Fruit fly (Drosophila melanogaster) whole organism, embryonic: Measurements from ENCODE around the gene CG7342.

Experiments used
- Atf6 ChIP-seq: fragments of 200-800 bp; sonication (Bioruptor generic); IDR thresholded peaks from 2 replicates; pipeline ENCODE4 v1.3.6; 2022; ENCODE audit warnings: missing biosample characterization, missing genetic modification characterization
- Blimp-1 ChIP-seq: fragments of 200-800 bp; sonication (Bioruptor generic); optimal IDR thresholded peaks from 3 replicates; lab custom pipeline; 2018; ENCODE audit warnings: missing biosample characterization, missing genetic modification characterization, mild to moderate bottlenecking, moderate library complexity, missing genetic modification reagents
- CG1647 ChIP-seq: fragments of 200-800 bp; sonication (Bioruptor generic); optimal IDR thresholded peaks from 3 replicates; lab custom pipeline; 2016; ENCODE audit warnings: missing biosample characterization, missing genetic modification characterization
- CG4730 ChIP-seq: fragments of 200-800 bp; sonication (Bioruptor generic); IDR thresholded peaks from 2 replicates; pipeline ENCODE4 v1.3.6; 2022; ENCODE audit warnings: missing biosample characterization, missing genetic modification characterization
- CG6791 ChIP-seq: fragments of 200-800 bp; sonication (Bioruptor generic); IDR thresholded peaks from 3 replicates; pipeline ENCODE4 v1.3.6; 2022; ENCODE audit warnings: missing biosample characterization, missing genetic modification characterization; ENCODE audit not compliant: partially characterized antibody
- CG9932 ChIP-seq: fragments of 200-800 bp; sonication (Bioruptor generic); IDR thresholded peaks from 2 replicates; pipeline ENCODE4 v1.3.6; 2022; ENCODE audit warnings: missing biosample characterization, missing genetic modification characterization
- Hmr ChIP-seq: fragments of 200-800 bp; sonication (Bioruptor generic); optimal IDR thresholded peaks from 3 replicates; lab custom pipeline; 2017; ENCODE audit warnings: mild to moderate bottlenecking, missing biosample characterization, missing genetic modification reagents, missing genetic modification characterization
- dpn ChIP-seq, 2 experiments: fragments of 200-800 bp; sonication (Bioruptor generic); optimal IDR thresholded peaks; 3 replicates each; lab custom pipeline; 2016; ENCODE audit warnings: missing biosample characterization in 2 of 2, missing genetic modification characterization in 2 of 2
- dysf ChIP-seq: fragments of 200-800 bp; sonication (Bioruptor generic); IDR thresholded peaks from 3 replicates; pipeline ENCODE4 v1.3.6; 2022; ENCODE audit warnings: missing biosample characterization, missing genetic modification characterization
- gcm ChIP-seq: fragments of 200-800 bp; sonication (Bioruptor generic); optimal IDR thresholded peaks from 2 replicates; lab custom pipeline; 2019; ENCODE audit warnings: missing biosample characterization, mild to moderate bottlenecking, missing genetic modification characterization, moderate library complexity
- gfzf ChIP-seq: fragments of 200-800 bp; sonication (Bioruptor generic); optimal IDR thresholded peaks from 2 replicates; lab custom pipeline; 2016; ENCODE audit warnings: missing biosample characterization, mild to moderate bottlenecking, missing genetic modification characterization, moderate library complexity
- onecut ChIP-seq: fragments of 200-800 bp; sonication (Bioruptor generic); IDR thresholded peaks from 2 replicates; pipeline ENCODE4 v1.3.6; 2022; ENCODE audit warnings: missing biosample characterization, missing genetic modification characterization
- pan ChIP-seq, 4 experiments: fragments of >200 bp in 3 of 4; fragments of 200-800 bp in 1 of 4; sonication (Bioruptor generic) in 1 of 4; optimal IDR thresholded peaks in 3 of 4; IDR thresholded peaks in 1 of 4; 2 replicates each; pipeline versions ENCODE4 v1.3.6 to Lab custom; 2017 to 2022; ENCODE audit warnings: missing biosample characterization in 2 of 4, missing genetic modification characterization in 2 of 4, mixed read lengths in 1 of 4
- run ChIP-seq: fragments of 200-800 bp; sonication (Bioruptor generic); optimal IDR thresholded peaks from 3 replicates; lab custom pipeline; 2018; ENCODE audit warnings: missing biosample characterization, mild to moderate bottlenecking, missing genetic modification characterization
- salm ChIP-seq: fragments of 200-800 bp; sonication (Bioruptor generic); optimal IDR thresholded peaks from 2 replicates; lab custom pipeline; 2018; ENCODE audit warnings: missing biosample characterization, mild to moderate bottlenecking, missing genetic modification characterization
- zen ChIP-seq: fragments of 200-800 bp; sonication (Bioruptor generic); optimal IDR thresholded peaks from 3 replicates; lab custom pipeline; 2018; ENCODE audit warnings: missing biosample characterization, mild to moderate bottlenecking, missing genetic modification characterization, moderate library complexity

The CG7342 gene

DNA sequence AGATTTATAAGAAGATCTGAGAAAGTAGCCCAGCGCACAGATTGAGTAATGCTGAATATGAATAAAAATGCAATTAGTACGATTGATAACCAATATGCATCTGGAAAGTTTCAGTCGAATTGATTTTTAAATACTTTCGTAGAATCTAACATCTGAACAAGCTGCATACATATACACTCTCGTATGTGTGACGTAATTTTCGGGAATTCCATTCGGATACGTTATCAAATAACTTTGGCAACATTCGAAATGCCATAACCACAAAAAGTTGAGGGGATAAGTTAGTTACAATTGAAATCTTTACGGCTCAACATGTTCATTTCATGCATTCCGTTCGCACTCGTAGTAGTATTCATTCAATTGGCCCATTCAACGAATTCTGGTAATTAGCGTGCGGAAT lies 47.5 kb downstream of the CG7342 start, which contains the start of gene CG31219:
Gene CG31219 (plus strand): TSS at position 301 of the 400 bp plus-strand sequence.
- TF ChIP-seq run (tag; lab: Kevin White, UChicago), result no peak
- TF ChIP-seq gfzf (GFP tag; lab: Kevin White, UChicago), result no peak
- no peak for TF ChIP-seq Hmr (GFP tag; lab: Kevin White, UChicago)
- TF ChIP-seq dysf (GFP tag; lab: Robert Waterston, UW), result no peak
- TF ChIP-seq gcm (GFP tag; lab: Kevin White, UChicago), result no peak
- TF ChIP-seq CG9932 (GFP tag; lab: Robert Waterston, UW), result no peak
- no peak for TF ChIP-seq Atf6 (GFP tag; lab: Robert Waterston, UW)
- TF ChIP-seq dpn (GFP tag; optimal IDR thresholded peaks at IDR 0.05; lab: Kevin White, UChicago), result no peak
- no peak for TF ChIP-seq zen (tag; lab: Kevin White, UChicago)
- TF ChIP-seq Blimp-1, result no peak
- no peak for TF ChIP-seq CG6791
- TF ChIP-seq pan (optimal IDR thresholded peaks at IDR 0.05; lab: Kevin White, UChicago), result no peak
- no peak for TF ChIP-seq pan (GFP tag; optimal IDR thresholded peaks at IDR 0.05 in 1 of 2, IDR thresholded peaks at IDR 0.05 in 1 of 2)
- TF ChIP-seq onecut (GFP tag; lab: Robert Waterston, UW), result no peak
- no peak for TF ChIP-seq CG1647 (GFP tag; lab: Kevin White, UChicago)
- no peak for TF ChIP-seq salm
- no peak for TF ChIP-seq CG4730 (GFP tag; lab: Robert Waterston, UW)
- TF ChIP-seq, all 482 proteins: peak for 0
